Worm (Caenorhabditis elegans): ENCODE results near the gene W07G4.8.

The W07G4.8 gene

DNA sequence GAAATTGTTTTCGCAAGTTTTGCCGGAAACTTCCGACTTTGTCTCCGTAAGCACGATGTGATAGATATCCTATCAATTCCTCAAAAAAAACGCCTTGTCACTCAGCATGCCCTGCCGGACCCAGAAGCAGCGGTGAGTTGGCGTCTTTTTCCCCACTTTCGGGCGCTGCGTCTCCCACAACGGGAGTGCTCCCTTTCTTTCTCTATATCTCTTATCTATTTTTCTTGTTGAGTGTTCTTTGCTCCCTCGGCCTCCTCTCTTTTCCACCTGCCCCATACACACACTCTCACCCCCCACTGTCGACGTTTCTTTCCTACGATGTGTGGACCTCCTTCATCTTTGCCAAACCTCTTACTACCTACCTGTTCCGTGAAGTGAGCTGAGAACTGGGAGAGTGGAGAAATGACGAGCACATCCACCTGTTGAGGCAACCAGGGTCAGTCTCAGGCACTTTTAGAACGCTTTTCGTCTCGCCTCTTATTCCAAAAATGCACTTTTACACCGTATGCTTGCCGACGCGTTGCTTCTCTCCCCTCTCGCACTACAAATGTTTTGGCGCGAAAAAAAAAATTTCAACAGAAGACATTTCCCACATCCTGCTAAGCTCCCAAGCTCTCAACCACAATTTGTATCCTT, 36.7 kb upstream of the W07G4.8 start (continued):
- TF ChIP-seq ceh-91 (GFP tag; IDR thresholded peaks at IDR 0.05) (no peak), ceh-100 (GFP tag; IDR thresholded peaks at IDR 0.05) (no peak), repo-1 (tag; optimal IDR thresholded peaks at IDR 0.05) (no peak), ceh-27 (GFP tag; optimal IDR thresholded peaks at IDR 0.05) (peak; percentile 32), hmg-1.2 (GFP tag; IDR thresholded peaks at IDR 0.05) (peak; percentile 60; the same call in 1 of the 2 replicates), F23B12.7 (tag; optimal IDR thresholded peaks at IDR 0.05; ENCODE audit: insufficient read depth) (no peak), B0336.3 (GFP tag; IDR thresholded peaks at IDR 0.05) (no peak; the same call in 1 of the 2 replicates), mcd-1 (GFP tag; IDR thresholded peaks at IDR 0.05) (peak; percentile 45; the same call in 1 of the 2 replicates), nhr-80 (tag; optimal IDR thresholded peaks at IDR 0.05) (peak; percentile 42), K11D2.4 (GFP tag; IDR thresholded peaks at IDR 0.05) (peak; percentile 25; the same call in 1 of the 2 replicates), lsy-27 (tag; optimal IDR thresholded peaks at IDR 0.05; ENCODE audit: borderline replicate concordance, insufficient read depth) (no peak), lin-26 (GFP tag; IDR thresholded peaks at IDR 0.05) (0 out of 2 replicates have a peak, but pooled peaks have one; percentile 59), nfya-1 (tag; optimal IDR thresholded peaks at IDR 0.05; ENCODE audit: borderline replicate concordance, insufficient read depth) (no peak), K12H6.12 (tag; optimal IDR thresholded peaks at IDR 0.05) (peak; percentile 80), sptf-2 (GFP tag; optimal IDR thresholded peaks at IDR 0.05) (no peak), rec-8 (tag; optimal IDR thresholded peaks at IDR 0.05) (no peak), gei-17 (GFP tag; optimal IDR thresholded peaks at IDR 0.05) (no peak), ztf-25 (GFP tag; IDR thresholded peaks at IDR 0.05) (no peak), sdz-38 (tag; optimal IDR thresholded peaks at IDR 0.05) (no peak), F57C9.4 (tag; optimal IDR thresholded peaks at IDR 0.05) (no peak), attf-5 (GFP tag; optimal IDR thresholded peaks at IDR 0.05) (peak; percentile 32), lin-40 (tag; optimal IDR thresholded peaks at IDR 0.05) (no peak), snpc-1.3 (tag; optimal IDR thresholded peaks at IDR 0.05; ENCODE audit: insufficient read depth) (no peak), ztf-18 (tag; optimal IDR thresholded peaks at IDR 0.05) (peak; percentile 7), F52B5.7 (tag; optimal IDR thresholded peaks at IDR 0.05) (peak; percentile 4), die-1 (tag; optimal IDR thresholded peaks at IDR 0.05) (peak; percentile 15), B0019.2 (GFP tag; conservative IDR thresholded peaks at IDR 0.05) (no peak), F49E8.2 (tag; optimal IDR thresholded peaks at IDR 0.05; ENCODE audit: insufficient read depth) (no peak), egl-44 (GFP tag; IDR thresholded peaks at IDR 0.05) (no peak), lin-35 (GFP tag; optimal IDR thresholded peaks at IDR 0.05) (peak in 1 of 3 experiments; percentile 49), nhr-179 (tag; optimal IDR thresholded peaks at IDR 0.05) (no peak), atf-7 (tag; optimal IDR thresholded peaks at IDR 0.05) (no peak), F57A8.1 (GFP tag; optimal IDR thresholded peaks at IDR 0.05) (no peak), C06A6.2 (GFP tag; conservative IDR thresholded peaks at IDR 0.05) (0 out of 2 replicates have a peak, but pooled peaks have one; percentile 33), mes-4 (tag; optimal IDR thresholded peaks at IDR 0.05) (no peak), F33H1.4 (GFP tag; IDR thresholded peaks at IDR 0.05) (no peak), rcor-1 (GFP tag; IDR thresholded peaks at IDR 0.05) (no peak), ztf-26 (tag; optimal IDR thresholded peaks at IDR 0.05) (no peak), unc-62 (GFP tag; optimal IDR thresholded peaks at IDR 0.05) (peak; percentile 54), cebp-1 (GFP tag; IDR thresholded peaks at IDR 0.05) (no peak), cebp-1 (tag; optimal IDR thresholded peaks at IDR 0.05) (peak; percentile 61), snpc-4 (GFP tag; optimal IDR thresholded peaks at IDR 0.05) (no peak), snpc-4 (tag; optimal IDR thresholded peaks at IDR 0.05) (peak in 2 of 4 experiments; percentile 27 to 56), lsl-1 (GFP tag; optimal IDR thresholded peaks at IDR 0.05) (no peak), dpl-1 (GFP tag; optimal IDR thresholded peaks at IDR 0.05) (no peak), T07F8.4 (tag; optimal IDR thresholded peaks at IDR 0.05) (no peak), egl-18 (GFP tag; IDR thresholded peaks at IDR 0.05) (no peak)

All from whole organism, young adult.